Fruit fly (Drosophila melanogaster): ENCODE data around the gene Ama.

Ama gene

dm6 chr3R:6810574-6810973, 48.2 kb downstream of the Ama start:
- TF ChIP-seq CG5204 (GFP tag; optimal IDR thresholded peaks at IDR 0.05) (no peak), pad (GFP tag; optimal IDR thresholded peaks at IDR 0.05) (no peak), CG7045 (GFP tag; optimal IDR thresholded peaks at IDR 0.05) (no peak), CG11617 (GFP tag; optimal IDR thresholded peaks at IDR 0.05) (no peak), CG33017 (tag; optimal IDR thresholded peaks at IDR 0.05) (no peak), Crg-1 (GFP tag; optimal IDR thresholded peaks at IDR 0.05) (no peak), CG1620 (GFP tag; optimal IDR thresholded peaks at IDR 0.05) (no peak), kay (GFP tag; ENCODE audit: borderline replicate concordance) (no peak), cic (GFP tag; optimal IDR thresholded peaks at IDR 0.05) (no peak), ovo (GFP tag; optimal IDR thresholded peaks at IDR 0.05) (no peak), CG14711 (tag; optimal IDR thresholded peaks at IDR 0.05) (no peak), tj (GFP tag; optimal IDR thresholded peaks at IDR 0.05) (no peak), Hr96 (GFP tag; optimal IDR thresholded peaks at IDR 0.05) (no peak), CG7101 (tag; optimal IDR thresholded peaks at IDR 0.05) (no peak), cnc (optimal IDR thresholded peaks at IDR 0.05) (no peak), CG12768 (GFP tag; optimal IDR thresholded peaks at IDR 0.05) (no peak), Clk (GFP tag; optimal IDR thresholded peaks at IDR 0.05) (no peak), toe (GFP tag; optimal IDR thresholded peaks at IDR 0.05) (no peak), bab1 (GFP tag; optimal IDR thresholded peaks at IDR 0.05) (no peak)

- TF ChIP-seq ovo (GFP tag; optimal IDR thresholded peaks at IDR 0.05) (no peak), kay (GFP tag; ENCODE audit: borderline replicate concordance) (no peak), tj (GFP tag; optimal IDR thresholded peaks at IDR 0.05) (no peak), CG33017 (tag; optimal IDR thresholded peaks at IDR 0.05) (no peak), CG14711 (tag; optimal IDR thresholded peaks at IDR 0.05) (no peak), CG5204 (GFP tag; optimal IDR thresholded peaks at IDR 0.05) (no peak), CG11617 (GFP tag; optimal IDR thresholded peaks at IDR 0.05) (no peak)
Observed at dm6 chr3R:6812107-6812875, 49.9 kb downstream of the Ama start.

dm6 chr3R:6812876-6813199, 50.4 kb downstream of the Ama start:
- no peak for TF ChIP-seq kay (GFP tag; ENCODE audit: borderline replicate concordance)
- TF ChIP-seq CG7045 (GFP tag; optimal IDR thresholded peaks at IDR 0.05), result no peak
- no peak for TF ChIP-seq CG33017 (tag; optimal IDR thresholded peaks at IDR 0.05)

DNA sequence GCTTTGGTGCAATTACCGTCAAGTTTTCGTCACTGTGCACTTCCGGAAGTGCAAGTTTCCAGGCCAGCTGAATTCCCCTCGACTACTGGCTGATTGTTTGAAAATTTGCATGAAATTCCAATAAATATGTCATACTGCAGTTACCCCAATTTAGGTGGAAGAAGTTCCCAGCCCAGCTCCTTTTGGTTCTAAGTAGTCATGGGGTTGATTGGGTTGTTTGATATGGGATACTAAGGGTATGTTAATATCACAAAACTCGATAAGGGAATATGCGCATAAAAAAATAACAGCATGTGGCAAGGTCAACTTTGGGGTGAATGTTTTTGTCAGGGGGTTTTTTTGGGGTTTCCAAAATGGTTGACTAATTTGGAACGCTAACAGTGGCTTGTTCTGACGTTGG, 50.9 kb downstream of the Ama start:
- TF ChIP-seq cic (GFP tag; optimal IDR thresholded peaks at IDR 0.05), result no peak
- no peak for TF ChIP-seq Clk (GFP tag; optimal IDR thresholded peaks at IDR 0.05)
- no peak for TF ChIP-seq CG7101 (tag; optimal IDR thresholded peaks at IDR 0.05)
- no peak for TF ChIP-seq CG7045 (GFP tag; optimal IDR thresholded peaks at IDR 0.05)
- TF ChIP-seq bab1 (GFP tag; optimal IDR thresholded peaks at IDR 0.05), result no peak
- no peak for TF ChIP-seq ovo (GFP tag; optimal IDR thresholded peaks at IDR 0.05)
- TF ChIP-seq cnc (optimal IDR thresholded peaks at IDR 0.05), result no peak
- TF ChIP-seq CG1620 (GFP tag; optimal IDR thresholded peaks at IDR 0.05), result no peak
- no peak for TF ChIP-seq CG14711 (tag; optimal IDR thresholded peaks at IDR 0.05)
- TF ChIP-seq CG33017 (tag; optimal IDR thresholded peaks at IDR 0.05), result no peak
- no peak for TF ChIP-seq CG11617 (GFP tag; optimal IDR thresholded peaks at IDR 0.05)
- TF ChIP-seq Mnt (GFP tag; optimal IDR thresholded peaks at IDR 0.05), result no peak
- no peak for TF ChIP-seq toe (GFP tag; optimal IDR thresholded peaks at IDR 0.05)
- no peak for TF ChIP-seq CG12768 (GFP tag; optimal IDR thresholded peaks at IDR 0.05)
- no peak for TF ChIP-seq CG5204 (GFP tag; optimal IDR thresholded peaks at IDR 0.05)

DNA sequence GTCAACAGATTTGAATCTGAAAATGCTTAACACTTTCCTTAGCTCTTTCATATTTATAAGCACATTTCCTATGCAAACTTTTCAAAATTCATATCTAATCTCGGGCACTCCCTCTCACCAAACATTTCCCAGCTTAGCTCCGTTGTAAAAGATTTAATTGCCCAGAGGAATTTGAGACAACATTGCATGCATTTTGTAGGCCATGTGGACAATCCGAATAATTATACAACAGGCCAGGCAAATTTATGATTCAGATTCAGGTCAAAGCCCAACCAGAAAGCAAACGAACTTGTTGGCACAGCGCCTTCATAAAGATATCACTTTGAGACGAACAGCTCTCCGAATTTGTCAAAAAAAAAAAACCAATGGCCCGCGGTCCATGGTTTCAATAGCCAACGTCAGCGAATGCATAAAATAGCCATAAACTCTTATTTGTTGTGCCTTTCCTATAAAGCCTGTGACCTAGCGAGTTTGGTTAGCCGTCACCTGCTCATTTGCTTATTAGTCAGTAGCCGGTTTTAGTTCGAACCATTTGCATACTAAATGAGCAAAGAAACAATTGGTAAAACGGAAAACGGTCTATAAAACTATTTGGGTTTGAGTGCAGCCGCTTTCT, 51.7 kb downstream of the Ama start:
- TF ChIP-seq Hr96 (GFP tag; optimal IDR thresholded peaks at IDR 0.05) (no peak), tj (GFP tag; optimal IDR thresholded peaks at IDR 0.05) (no peak), CG33017 (tag; optimal IDR thresholded peaks at IDR 0.05) (no peak), Crg-1 (GFP tag; optimal IDR thresholded peaks at IDR 0.05) (no peak), CG7101 (tag; optimal IDR thresholded peaks at IDR 0.05) (no peak), CG5204 (GFP tag; optimal IDR thresholded peaks at IDR 0.05) (no peak), bab1 (GFP tag; optimal IDR thresholded peaks at IDR 0.05) (no peak), ovo (GFP tag; optimal IDR thresholded peaks at IDR 0.05) (no peak)
